Worm (Caenorhabditis elegans) whole organism, L3 larva: Measurements from ENCODE around the gene oig-3.

Experiments
- R02D3.7 ChIP-seq: fragments of 150-350 bp; optimal IDR thresholded peaks from 2 replicates; lab custom pipeline; 2014; ENCODE audit warnings: missing biosample characterization, missing genetic modification characterization
- aly-2 ChIP-seq: fragments of 150-350 bp; optimal IDR thresholded peaks from 2 replicates; lab custom pipeline; 2014; ENCODE audit warnings: missing biosample characterization, missing genetic modification characterization
- ama-1 ChIP-seq: fragments of 150-350 bp; optimal IDR thresholded peaks from 2 replicates; lab custom pipeline; 2018
- ceh-16 ChIP-seq: sonication (generic microtip); optimal IDR thresholded peaks from 2 replicates; lab custom pipeline; 2017; ENCODE audit warnings: missing biosample characterization, missing genetic modification characterization
- ceh-9 ChIP-seq: sonication (generic microtip); optimal IDR thresholded peaks from 2 replicates; lab custom pipeline; 2018; ENCODE audit warnings: missing biosample characterization, missing genetic modification characterization
- egl-5 ChIP-seq: fragments of 150-350 bp; optimal IDR thresholded peaks from 2 replicates; lab custom pipeline; 2017; ENCODE audit warnings: missing biosample characterization, missing genetic modification reagents, missing genetic modification characterization, inconsistent platforms
- elt-1 ChIP-seq: fragments of 150-350 bp; optimal IDR thresholded peaks from 2 replicates; lab custom pipeline; 2014; ENCODE audit warnings: missing biosample characterization, missing genetic modification characterization
- eor-1 ChIP-seq, 2 experiments: fragments of 150-350 bp; optimal IDR thresholded peaks; 2 replicates each; lab custom pipeline; 2014 to 2018; ENCODE audit warnings: missing biosample characterization in 2 of 2, missing genetic modification characterization in 2 of 2
- fkh-2 ChIP-seq: fragments of 150-350 bp; optimal IDR thresholded peaks from 2 replicates; lab custom pipeline; 2014; ENCODE audit warnings: missing biosample characterization, missing genetic modification reagents, missing genetic modification characterization
- lin-15B ChIP-seq: fragments of 150-350 bp; optimal IDR thresholded peaks from 2 replicates; lab custom pipeline; 2014; ENCODE audit warnings: missing biosample characterization, missing genetic modification characterization
- lin-39 ChIP-seq: fragments of 150-350 bp; optimal IDR thresholded peaks from 2 replicates; lab custom pipeline; 2018; ENCODE audit warnings: missing biosample characterization, missing genetic modification reagents, missing genetic modification characterization
- lsy-12 ChIP-seq: sonication (generic microtip); optimal IDR thresholded peaks from 2 replicates; lab custom pipeline; 2016; ENCODE audit warnings: mild to moderate bottlenecking, missing genetic modification characterization, missing compliant biosample characterization
- mdl-1 ChIP-seq: fragments of 150-350 bp; optimal IDR thresholded peaks from 2 replicates; lab custom pipeline; 2014; ENCODE audit warnings: missing biosample characterization, missing genetic modification characterization
- mml-1 ChIP-seq: fragments of 150-350 bp; sonication (generic microtip); optimal IDR thresholded peaks from 3 replicates; lab custom pipeline; 2014; ENCODE audit warnings: missing biosample characterization, missing genetic modification characterization
- nfya-1 ChIP-seq: sonication (generic microtip); optimal IDR thresholded peaks from 2 replicates; lab custom pipeline; 2017; ENCODE audit warnings: missing genetic modification characterization, mild to moderate bottlenecking, missing compliant biosample characterization, antibody characterized with exemption, moderate library complexity; ENCODE audit not compliant: insufficient read depth
- nhr-11 ChIP-seq: fragments of 150-350 bp; optimal IDR thresholded peaks from 2 replicates; lab custom pipeline; 2014; ENCODE audit warnings: missing biosample characterization, missing genetic modification characterization
- nhr-12 ChIP-seq: fragments of 150-350 bp; optimal IDR thresholded peaks from 2 replicates; lab custom pipeline; 2014; ENCODE audit warnings: missing biosample characterization, missing genetic modification characterization
- nhr-23 ChIP-seq: fragments of 150-350 bp; optimal IDR thresholded peaks from 2 replicates; lab custom pipeline; 2014; ENCODE audit warnings: missing biosample characterization, missing genetic modification reagents, missing genetic modification characterization
- nhr-237 ChIP-seq: fragments of 150-350 bp; optimal IDR thresholded peaks from 2 replicates; lab custom pipeline; 2014; ENCODE audit warnings: missing biosample characterization, missing genetic modification characterization
- nhr-25 ChIP-seq: sonication (generic microtip); optimal IDR thresholded peaks from 2 replicates; lab custom pipeline; 2017; ENCODE audit warnings: missing biosample characterization, missing genetic modification characterization
- nhr-28 ChIP-seq: fragments of 150-350 bp; optimal IDR thresholded peaks from 2 replicates; lab custom pipeline; 2014; ENCODE audit warnings: missing biosample characterization, missing genetic modification characterization
- nhr-43 ChIP-seq: sonication (generic microtip); optimal IDR thresholded peaks from 2 replicates; lab custom pipeline; 2016; ENCODE audit warnings: mild to moderate bottlenecking, missing genetic modification characterization, missing compliant biosample characterization; ENCODE audit not compliant: poor library complexity, severe bottlenecking
- nhr-76 ChIP-seq: fragments of 150-350 bp; sonication (generic microtip); optimal IDR thresholded peaks from 5 replicates; lab custom pipeline; 2014; ENCODE audit warnings: missing biosample characterization, missing genetic modification characterization
- nhr-77 ChIP-seq: fragments of 150-350 bp; optimal IDR thresholded peaks from 2 replicates; lab custom pipeline; 2014; ENCODE audit warnings: missing biosample characterization, missing genetic modification characterization
- pha-4 ChIP-seq: fragments of 150-350 bp; optimal IDR thresholded peaks from 2 replicates; lab custom pipeline; 2014; ENCODE audit warnings: missing biosample characterization, missing genetic modification reagents, missing genetic modification characterization
- skn-1 ChIP-seq: fragments of 150-350 bp; optimal IDR thresholded peaks from 2 replicates; lab custom pipeline; 2014; ENCODE audit warnings: missing biosample characterization, missing genetic modification characterization
- snpc-4 ChIP-seq: fragments of 150-350 bp; optimal IDR thresholded peaks from 2 replicates; lab custom pipeline; 2014; ENCODE audit warnings: missing biosample characterization, missing genetic modification characterization
- tbx-2 ChIP-seq: sonication (generic microtip); optimal IDR thresholded peaks from 2 replicates; lab custom pipeline; 2016; ENCODE audit warnings: mild to moderate bottlenecking, missing genetic modification characterization, missing compliant biosample characterization
- unc-39 ChIP-seq: sonication (generic microtip); optimal IDR thresholded peaks from 4 replicates; lab custom pipeline; 2017; ENCODE audit warnings: missing biosample characterization, missing genetic modification characterization
- zag-1 ChIP-seq: fragments of 150-350 bp; optimal IDR thresholded peaks from 2 replicates; lab custom pipeline; 2014; ENCODE audit warnings: missing biosample characterization, missing genetic modification characterization
- ztf-11 ChIP-seq: fragments of 150-350 bp; optimal IDR thresholded peaks from 2 replicates; lab custom pipeline; 2014; ENCODE audit warnings: missing biosample characterization, missing genetic modification characterization
- ztf-4 ChIP-seq: fragments of 150-350 bp; optimal IDR thresholded peaks from 2 replicates; lab custom pipeline; 2014; ENCODE audit warnings: missing biosample characterization, missing genetic modification characterization

The oig-3 gene

DNA sequence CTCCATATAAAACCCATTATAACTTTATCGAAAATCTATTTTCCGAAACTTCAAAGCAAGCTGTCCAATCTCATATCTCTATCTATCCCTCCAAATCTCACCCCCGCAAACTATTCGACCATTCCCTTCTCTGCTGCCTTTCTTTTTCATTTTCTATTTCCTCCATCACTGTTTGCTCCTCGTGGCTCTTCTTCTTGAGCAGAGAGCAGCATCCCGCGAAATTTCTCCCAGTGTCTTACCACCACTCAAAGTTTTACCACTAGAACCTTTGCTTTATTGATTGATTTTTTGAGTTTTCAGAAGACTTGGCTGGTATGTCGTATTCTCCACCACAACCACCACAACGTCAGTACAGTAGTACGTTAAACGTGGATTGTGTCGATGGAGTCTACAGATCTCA, at the start of gene oig-3:
TSS of gene oig-3 (plus strand) at position 301 of the 400 bp plus-strand sequence.
- TF ChIP-seq ceh-16 (tag; lab: Kevin White, UChicago) (no peak), nhr-237 (tag; lab: Kevin White, UChicago) (no peak), snpc-4 (tag; lab: Kevin White, UChicago) (no peak), lsy-12 (tag; lab: Kevin White, UChicago) (no peak), lin-15B (tag; lab: Kevin White, UChicago) (no peak), nhr-76 (tag; lab: Kevin White, UChicago) (no peak), nhr-23 (tag; lab: Kevin White, UChicago) (no peak), nhr-43 (tag; lab: Kevin White, UChicago) (no peak), tbx-2 (tag; lab: Kevin White, UChicago) (no peak), mdl-1 (no peak), nhr-28 (no peak), nhr-11 (tag; lab: Kevin White, UChicago) (no peak), fkh-2 (tag; lab: Kevin White, UChicago) (no peak), unc-39 (tag; lab: Kevin White, UChicago) (no peak), nhr-77 (tag; lab: Kevin White, UChicago) (no peak), mml-1 (tag; lab: Kevin White, UChicago) (no peak), zag-1 (tag; lab: Kevin White, UChicago) (no peak), ama-1 (no peak), R02D3.7 (no peak), nhr-25 (no peak)

DNA sequence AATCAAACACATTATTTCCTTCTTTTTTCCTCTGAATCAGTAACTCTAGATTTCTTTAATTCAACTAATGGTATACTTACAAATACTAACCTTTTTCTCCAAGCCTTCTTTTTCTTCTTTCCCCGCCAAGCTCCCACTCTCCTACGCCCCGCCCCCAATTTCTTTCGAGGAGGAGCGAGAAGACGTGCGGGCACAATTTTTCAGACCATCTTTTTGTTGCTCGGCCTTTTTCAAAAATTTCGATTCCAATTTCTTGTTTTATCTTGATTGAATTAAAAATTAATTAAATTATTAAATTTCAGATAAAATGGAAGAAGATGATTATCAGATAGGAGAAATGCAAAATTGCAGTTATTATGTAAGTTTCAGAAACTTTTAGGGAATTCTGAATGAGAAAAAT, 49.4 kb upstream of the oig-3 start, which contains the start of gene C47E8.3:
TSS of gene C47E8.3 (plus strand) at position 301 of the 400 bp plus-strand sequence.
- TF ChIP-seq unc-39 (tag; lab: Kevin White, UChicago) (no peak), aly-2 (tag; lab: Kevin White, UChicago) (no peak), nfya-1 (tag; lab: Kevin White, UChicago) (no peak), snpc-4 (tag; lab: Kevin White, UChicago) (no peak), R02D3.7 (no peak), nhr-11 (tag; lab: Kevin White, UChicago) (no peak), lsy-12 (tag; lab: Kevin White, UChicago) (no peak)

- TF ChIP-seq ztf-4, result no peak
- no peak for TF ChIP-seq nfya-1 (tag; lab: Kevin White, UChicago)
- TF ChIP-seq aly-2 (tag; lab: Kevin White, UChicago), result no peak
- TF ChIP-seq zag-1 (tag; lab: Kevin White, UChicago), result no peak
- no peak for TF ChIP-seq skn-1 (tag; lab: Kevin White, UChicago)
- TF ChIP-seq nhr-76 (tag; lab: Kevin White, UChicago), result no peak
- no peak for TF ChIP-seq pha-4 (tag; lab: Kevin White, UChicago)
- TF ChIP-seq lin-15B (tag; lab: Kevin White, UChicago), result no peak
- no peak for TF ChIP-seq nhr-23 (tag; lab: Kevin White, UChicago)
- TF ChIP-seq nhr-77 (tag; lab: Kevin White, UChicago), result no peak
- no peak for TF ChIP-seq nhr-12 (tag; lab: Kevin White, UChicago)
Measured at ce11 chrV:14682870-14683269, 46.6 kb upstream of the oig-3 start.

ce11 chrV:14683291-14683690, 46.2 kb upstream of the oig-3 start:
- TF ChIP-seq egl-5 (tag; lab: Kevin White, UChicago) (no peak), ama-1 (peak; percentile 83)
- TF ChIP-seq, all 47 proteins: peak for 1

- TF ChIP-seq ztf-11, result no peak
- TF ChIP-seq lin-39 (tag; lab: Kevin White, UChicago), result no peak
- TF ChIP-seq ceh-9, result no peak
- TF ChIP-seq eor-1 (tag; optimal IDR thresholded peaks at IDR 0.05; lab: Kevin White, UChicago), result no peak
- TF ChIP-seq egl-5 (tag; lab: Kevin White, UChicago), result no peak
- TF ChIP-seq elt-1 (tag; lab: Kevin White, UChicago), result no peak
- no peak for TF ChIP-seq nhr-11 (tag; lab: Kevin White, UChicago)
- TF ChIP-seq nhr-12 (tag; lab: Kevin White, UChicago), result no peak
- no peak for TF ChIP-seq nhr-77 (tag; lab: Kevin White, UChicago)
Measured at ce11 chrV:14683926-14684325, 45.5 kb upstream of the oig-3 start.
